Fruit fly (Drosophila melanogaster): Measurements from ENCODE around the gene rols.

The rols gene

dm6 chr3L:12056286-12057178 lies 8.1 kb downstream of the rols start (continued):
- TF ChIP-seq Hr4 (GFP tag; optimal IDR thresholded peaks at IDR 0.05) (peak; percentile 60), Sox15 (GFP tag; optimal IDR thresholded peaks at IDR 0.05) (peak; percentile 3), Ets21C (GFP tag; optimal IDR thresholded peaks at IDR 0.05) (peak; percentile 4), dsx (GFP tag; optimal IDR thresholded peaks at IDR 0.05; ENCODE audit: poor library complexity, severe bottlenecking) (peak; percentile 16), CG10669 (GFP tag; optimal IDR thresholded peaks at IDR 0.05) (peak; percentile 73), CG15336 (GFP tag; IDR thresholded peaks at IDR 0.05) (peak; percentile 44), CG6163 (GFP tag; IDR thresholded peaks at IDR 0.05) (peak; percentile 67), topi (GFP tag; optimal IDR thresholded peaks at IDR 0.05) (peak; percentile 40), CG10631 (GFP tag; optimal IDR thresholded peaks at IDR 0.05) (peak; percentile 59), pdm3 (GFP tag; optimal IDR thresholded peaks at IDR 0.05) (peak; percentile 36), Met (GFP tag; optimal IDR thresholded peaks at IDR 0.05) (peak; percentile 26), Lpt (GFP tag; optimal IDR thresholded peaks at IDR 0.05) (no peak), net (GFP tag; optimal IDR thresholded peaks at IDR 0.05) (peak; percentile 55), CG6276 (GFP tag; optimal IDR thresholded peaks at IDR 0.05) (peak; percentile 24), spab (GFP tag; optimal IDR thresholded peaks at IDR 0.05) (peak; percentile 58), acj6 (GFP tag; optimal IDR thresholded peaks at IDR 0.05) (peak; percentile 43), Eip75B (GFP tag; optimal IDR thresholded peaks at IDR 0.05) (peak; percentile 66), Smox (GFP tag; optimal IDR thresholded peaks at IDR 0.05) (no peak), CG31627 (GFP tag; optimal IDR thresholded peaks at IDR 0.05) (peak; percentile 0), CG1621 (tag; optimal IDR thresholded peaks at IDR 0.05) (no peak)

- TF ChIP-seq achi (GFP tag; optimal IDR thresholded peaks at IDR 0.05) (peak; percentile 64), CG3032 (tag; optimal IDR thresholded peaks at IDR 0.05) (peak; percentile 35), CG6854 (GFP tag; optimal IDR thresholded peaks at IDR 0.05) (peak; percentile 83), Sox102F (GFP tag; optimal IDR thresholded peaks at IDR 0.05) (peak; percentile 91), CG8632 (GFP tag; optimal IDR thresholded peaks at IDR 0.05) (peak; percentile 55), CG8319 (GFP tag; optimal IDR thresholded peaks at IDR 0.05) (peak; percentile 60), CG15336 (GFP tag; IDR thresholded peaks at IDR 0.05) (peak; percentile 46; the same call in 1 of the 2 replicates), CG7368 (GFP tag; optimal IDR thresholded peaks at IDR 0.05) (peak; percentile 65), CG6276 (GFP tag; optimal IDR thresholded peaks at IDR 0.05) (no peak), acj6 (GFP tag; optimal IDR thresholded peaks at IDR 0.05) (peak; percentile 78), svp (GFP tag) (peak; percentile 96), Smox (GFP tag; optimal IDR thresholded peaks at IDR 0.05) (peak; percentile 87), CG1621 (tag; optimal IDR thresholded peaks at IDR 0.05) (peak; percentile 55), Lpt (GFP tag; optimal IDR thresholded peaks at IDR 0.05) (peak; percentile 34), Ets21C (GFP tag; optimal IDR thresholded peaks at IDR 0.05) (peak; percentile 88), CG6163 (GFP tag; IDR thresholded peaks at IDR 0.05) (peak; percentile 85), Eip93F (GFP tag; optimal IDR thresholded peaks at IDR 0.05) (peak; percentile 64), pdm3 (GFP tag; optimal IDR thresholded peaks at IDR 0.05) (peak; percentile 68), Sox15 (GFP tag; optimal IDR thresholded peaks at IDR 0.05) (peak; percentile 64), CG9139 (GFP tag; optimal IDR thresholded peaks at IDR 0.05) (no peak), CG4318 (GFP tag; optimal IDR thresholded peaks at IDR 0.05) (no peak), fd85E (GFP tag; optimal IDR thresholded peaks at IDR 0.05) (peak; percentile 49), CG31627 (GFP tag; optimal IDR thresholded peaks at IDR 0.05) (peak; percentile 93), CG32006 (GFP tag; optimal IDR thresholded peaks at IDR 0.05) (peak; percentile 58), ss (GFP tag; optimal IDR thresholded peaks at IDR 0.05) (no peak), lz (GFP tag; optimal IDR thresholded peaks at IDR 0.05) (peak; percentile 93), Hr39 (GFP tag; optimal IDR thresholded peaks at IDR 0.05) (peak; percentile 93), vri (GFP tag; optimal IDR thresholded peaks at IDR 0.05) (peak; percentile 95), Hr4 (GFP tag; optimal IDR thresholded peaks at IDR 0.05) (peak; percentile 39), CG10669 (GFP tag; optimal IDR thresholded peaks at IDR 0.05) (peak; percentile 61), cyc (GFP tag; optimal IDR thresholded peaks at IDR 0.05) (peak; percentile 95), Hr38 (GFP tag; optimal IDR thresholded peaks at IDR 0.05) (no peak), net (GFP tag; optimal IDR thresholded peaks at IDR 0.05) (peak; percentile 44), CG34406 (GFP tag; optimal IDR thresholded peaks at IDR 0.05) (peak; percentile 63), spab (GFP tag; optimal IDR thresholded peaks at IDR 0.05) (peak; percentile 16), CG11762 (GFP tag; optimal IDR thresholded peaks at IDR 0.05; ENCODE audit: insufficient read depth) (peak; percentile 69), topi (GFP tag; optimal IDR thresholded peaks at IDR 0.05) (peak; percentile 91), eg (GFP tag; IDR thresholded peaks at IDR 0.05) (peak; percentile 47; the same call in 1 of the 3 replicates), CG6792 (GFP tag; optimal IDR thresholded peaks at IDR 0.05) (peak; percentile 80), CG10631 (GFP tag; optimal IDR thresholded peaks at IDR 0.05) (peak; percentile 74), Met (GFP tag; optimal IDR thresholded peaks at IDR 0.05) (peak; percentile 95), CG3919 (GFP tag; optimal IDR thresholded peaks at IDR 0.05) (peak; percentile 83)
These were observed 11.0 kb downstream of the rols start for dm6 chr3L:12053695-12054094.

All from whole organism, prepupa.